Worm (Caenorhabditis elegans): ENCODE results near the gene lys-10.

DNA sequence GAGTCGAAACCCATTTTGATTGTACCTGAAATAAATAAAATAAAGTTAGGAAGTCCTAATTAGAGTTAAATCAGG lies 43.3 kb upstream of the lys-10 start, which contains the start of gene nucl-1:
- TF ChIP-seq zag-1 (tag; optimal IDR thresholded peaks at IDR 0.05) (no peak), elt-3 (tag; optimal IDR thresholded peaks at IDR 0.05) (no peak), snpc-4 (tag; optimal IDR thresholded peaks at IDR 0.05) (no peak), nhr-11 (tag; optimal IDR thresholded peaks at IDR 0.05) (no peak)

Measured in whole organism, L2 larva.